Fruit fly (Drosophila melanogaster) whole organism, embryonic: ENCODE measurements around the gene CG6012.

Source experiments
- Aef1 ChIP-seq: fragments of 200-800 bp; sonication (Bioruptor generic); IDR thresholded peaks from 3 replicates; pipeline ENCODE4 v1.3.6; 2022; ENCODE audit warnings: missing biosample characterization, missing genetic modification characterization
- BtbVII ChIP-seq: fragments of 200-800 bp; sonication (Bioruptor generic); optimal IDR thresholded peaks from 3 replicates; lab custom pipeline; 2017; ENCODE audit warnings: missing biosample characterization, mild to moderate bottlenecking, missing genetic modification characterization
- CG10274 ChIP-seq: fragments of 200-800 bp; sonication (Bioruptor generic); optimal IDR thresholded peaks from 3 replicates; lab custom pipeline; 2017; ENCODE audit warnings: missing biosample characterization, mild to moderate bottlenecking, missing genetic modification characterization
- CG11723 ChIP-seq: fragments of 200-800 bp; sonication (Bioruptor generic); optimal IDR thresholded peaks from 2 replicates; lab custom pipeline; 2017; ENCODE audit warnings: missing biosample characterization, mild to moderate bottlenecking, missing genetic modification characterization
- CG12104 ChIP-seq: fragments of 200-800 bp; sonication (Bioruptor generic); optimal IDR thresholded peaks from 3 replicates; lab custom pipeline; 2016; ENCODE audit warnings: missing biosample characterization, missing genetic modification characterization
- CG12769 ChIP-seq: fragments of 200-800 bp; sonication (Bioruptor generic); optimal IDR thresholded peaks from 2 replicates; lab custom pipeline; 2019; ENCODE audit warnings: missing biosample characterization, mild to moderate bottlenecking, missing genetic modification characterization, moderate library complexity
- CG14965 ChIP-seq: fragments of 200-800 bp; sonication (Bioruptor generic); optimal IDR thresholded peaks from 2 replicates; lab custom pipeline; 2016; ENCODE audit warnings: missing biosample characterization, missing genetic modification characterization, borderline replicate concordance
- CG17359 ChIP-seq: fragments of 200-800 bp; sonication (Bioruptor generic); optimal IDR thresholded peaks from 3 replicates; lab custom pipeline; 2018; ENCODE audit warnings: missing biosample characterization, mild to moderate bottlenecking, missing genetic modification characterization, moderate library complexity
- CG1792 ChIP-seq: fragments of 200-800 bp; sonication (Bioruptor generic); optimal IDR thresholded peaks from 2 replicates; lab custom pipeline; 2016; ENCODE audit warnings: missing biosample characterization, missing genetic modification characterization
- CG18599 ChIP-seq: fragments of 200-800 bp; sonication (Bioruptor generic); optimal IDR thresholded peaks from 3 replicates; lab custom pipeline; 2017; ENCODE audit warnings: missing biosample characterization, missing genetic modification characterization, mild to moderate bottlenecking, moderate library complexity, missing genetic modification reagents
- CG33213 ChIP-seq: fragments of 200-800 bp; sonication (Bioruptor generic); optimal IDR thresholded peaks from 3 replicates; lab custom pipeline; 2016; ENCODE audit warnings: missing biosample characterization, missing genetic modification characterization
- CG34422 ChIP-seq: fragments of 200-800 bp; sonication (Bioruptor generic); IDR thresholded peaks from 3 replicates; pipeline ENCODE4 v1.3.6; 2022; ENCODE audit warnings: missing biosample characterization, missing genetic modification characterization
- CG4328 ChIP-seq: fragments of 200-800 bp; sonication (Bioruptor generic); optimal IDR thresholded peaks from 3 replicates; lab custom pipeline; 2017; ENCODE audit warnings: missing biosample characterization, missing genetic modification reagents, missing genetic modification characterization
- CG5953 ChIP-seq: fragments of 200-800 bp; sonication (Bioruptor generic); IDR thresholded peaks from 2 replicates; pipeline ENCODE4 v1.3.6; 2022; ENCODE audit warnings: missing biosample characterization, missing genetic modification characterization
- CG6813 ChIP-seq: fragments of 200-800 bp; sonication (Bioruptor generic); optimal IDR thresholded peaks from 2 replicates; lab custom pipeline; 2017; ENCODE audit warnings: missing biosample characterization, missing genetic modification characterization, mild to moderate bottlenecking, moderate library complexity, missing genetic modification reagents
- CG7963 ChIP-seq: fragments of 200-800 bp; sonication (Bioruptor generic); IDR thresholded peaks from 3 replicates; pipeline ENCODE4 v1.3.6; 2022; ENCODE audit warnings: missing biosample characterization, missing genetic modification characterization; ENCODE audit not compliant: partially characterized antibody
- CG8290 ChIP-seq, 3 experiments: fragments of 200-800 bp; sonication (Bioruptor generic); optimal IDR thresholded peaks; 2 replicates each; lab custom pipeline; 2016 to 2019; ENCODE audit warnings: missing biosample characterization in 3 of 3, missing genetic modification characterization in 3 of 3, mild to moderate bottlenecking in 2 of 3, moderate library complexity in 1 of 3
- CkIIα-i1 ChIP-seq: fragments of 200-800 bp; sonication (Bioruptor generic); IDR thresholded peaks from 2 replicates; pipeline ENCODE4 v1.3.6; 2022; ENCODE audit warnings: missing biosample characterization, missing genetic modification characterization
- Dek ChIP-seq: fragments of 200-800 bp; sonication (Bioruptor generic); optimal IDR thresholded peaks from 3 replicates; lab custom pipeline; 2019; ENCODE audit warnings: missing biosample characterization, mild to moderate bottlenecking, missing genetic modification characterization, moderate library complexity
- HHEX ChIP-seq: fragments of 200-800 bp; sonication (Bioruptor generic); optimal IDR thresholded peaks from 3 replicates; lab custom pipeline; 2017; ENCODE audit warnings: missing biosample characterization, mild to moderate bottlenecking, missing genetic modification characterization, missing genetic modification reagents
- Hey ChIP-seq: fragments of 200-800 bp; sonication (Bioruptor generic); optimal IDR thresholded peaks from 3 replicates; lab custom pipeline; 2018; ENCODE audit warnings: missing biosample characterization, mild to moderate bottlenecking, missing genetic modification characterization
- MBD-R2 ChIP-seq: fragments of 200-800 bp; sonication (Bioruptor generic); IDR thresholded peaks from 2 replicates; pipeline ENCODE4 v1.3.6; 2022; ENCODE audit warnings: missing biosample characterization, missing genetic modification characterization
- NFAT ChIP-seq: fragments of 200-800 bp; sonication (Bioruptor generic); IDR thresholded peaks from 2 replicates; pipeline ENCODE4 v1.3.6; 2022; ENCODE audit warnings: missing biosample characterization, missing genetic modification characterization
- Opbp ChIP-seq: fragments of 200-800 bp; sonication (Bioruptor generic); IDR thresholded peaks from 3 replicates; pipeline ENCODE4 v1.3.6; 2022; ENCODE audit warnings: missing biosample characterization, missing genetic modification characterization; ENCODE audit not compliant: partially characterized antibody
- Sry-β ChIP-seq: fragments of 200-800 bp; sonication (Bioruptor generic); optimal IDR thresholded peaks from 2 replicates; lab custom pipeline; 2018; ENCODE audit warnings: missing biosample characterization, mild to moderate bottlenecking, missing genetic modification characterization, moderate library complexity
- Ssrp ChIP-seq: fragments of 200-800 bp; sonication (Bioruptor generic); optimal IDR thresholded peaks from 2 replicates; lab custom pipeline; 2018; ENCODE audit warnings: missing biosample characterization, mild to moderate bottlenecking, missing genetic modification characterization, moderate library complexity
- ase ChIP-seq: fragments of 200-800 bp; sonication (Bioruptor generic); IDR thresholded peaks from 3 replicates; pipeline ENCODE4 v1.3.6; 2022; ENCODE audit warnings: missing biosample characterization, missing genetic modification characterization
- bcd ChIP-seq: fragments of 200-800 bp; sonication (Bioruptor generic); optimal IDR thresholded peaks from 2 replicates; lab custom pipeline; 2017; ENCODE audit warnings: missing biosample characterization, mild to moderate bottlenecking, missing genetic modification characterization
- bigmax ChIP-seq: fragments of 200-800 bp; sonication (Bioruptor generic); optimal IDR thresholded peaks from 2 replicates; lab custom pipeline; 2018; ENCODE audit warnings: missing biosample characterization, mild to moderate bottlenecking, missing genetic modification characterization
- dan ChIP-seq: fragments of 200-800 bp; sonication (Bioruptor generic); IDR thresholded peaks from 2 replicates; pipeline ENCODE4 v1.3.6; 2022; ENCODE audit warnings: missing biosample characterization, missing genetic modification characterization
- eyg ChIP-seq: fragments of 200-800 bp; sonication (Bioruptor generic); optimal IDR thresholded peaks from 3 replicates; lab custom pipeline; 2016; ENCODE audit warnings: missing biosample characterization, missing genetic modification characterization
- fd102C ChIP-seq: fragments of 200-800 bp; sonication (Bioruptor generic); optimal IDR thresholded peaks from 2 replicates; lab custom pipeline; 2018; ENCODE audit warnings: missing biosample characterization, mild to moderate bottlenecking, missing genetic modification characterization, moderate library complexity
- ftz-f1 ChIP-seq: fragments of 200-800 bp; sonication (Bioruptor generic); optimal IDR thresholded peaks from 2 replicates; lab custom pipeline; 2016; ENCODE audit warnings: missing biosample characterization, missing genetic modification characterization
- her ChIP-seq: fragments of 200-800 bp; sonication (Bioruptor generic); optimal IDR thresholded peaks from 2 replicates; lab custom pipeline; 2016; ENCODE audit warnings: missing biosample characterization, missing genetic modification characterization
- kay ChIP-seq: fragments of 200-800 bp; sonication (Bioruptor generic); optimal IDR thresholded peaks from 2 replicates; lab custom pipeline; 2016; ENCODE audit warnings: missing biosample characterization, missing genetic modification characterization
- klu ChIP-seq: fragments of 200-800 bp; sonication (Bioruptor generic); IDR thresholded peaks from 2 replicates; pipeline ENCODE4 v1.3.6; 2022; ENCODE audit warnings: missing biosample characterization, missing genetic modification characterization
- lbe ChIP-seq: fragments of 200-800 bp; sonication (Bioruptor generic); optimal IDR thresholded peaks from 2 replicates; lab custom pipeline; 2016; ENCODE audit warnings: missing biosample characterization, mild to moderate bottlenecking, missing genetic modification characterization
- lmd ChIP-seq: fragments of 200-800 bp; sonication (Bioruptor generic); IDR thresholded peaks from 2 replicates; pipeline ENCODE4 v1.3.6; 2022; ENCODE audit warnings: missing biosample characterization, missing genetic modification characterization
- luna ChIP-seq: fragments of 200-800 bp; sonication (Bioruptor generic); optimal IDR thresholded peaks from 2 replicates; lab custom pipeline; 2016; ENCODE audit warnings: missing biosample characterization, missing genetic modification characterization
- nom ChIP-seq: fragments of 200-800 bp; sonication (Bioruptor generic); optimal IDR thresholded peaks from 2 replicates; lab custom pipeline; 2017; ENCODE audit warnings: missing biosample characterization, missing genetic modification characterization, mild to moderate bottlenecking, moderate library complexity, missing genetic modification reagents
- odd ChIP-seq: fragments of 200-800 bp; sonication (Bioruptor generic); optimal IDR thresholded peaks from 2 replicates; lab custom pipeline; 2017; ENCODE audit warnings: missing biosample characterization, mild to moderate bottlenecking, missing genetic modification characterization
- pb ChIP-seq: fragments of 200-800 bp; sonication (Bioruptor generic); optimal IDR thresholded peaks from 3 replicates; lab custom pipeline; 2016; ENCODE audit warnings: missing biosample characterization, missing genetic modification characterization
- sd ChIP-seq: fragments of 200-800 bp; sonication (Bioruptor generic); optimal IDR thresholded peaks from 3 replicates; lab custom pipeline; 2018; ENCODE audit warnings: missing biosample characterization, mild to moderate bottlenecking, missing genetic modification characterization, moderate library complexity
- seq ChIP-seq: fragments of 200-800 bp; sonication (Bioruptor generic); IDR thresholded peaks from 2 replicates; pipeline ENCODE4 v1.3.6; 2022; ENCODE audit warnings: missing biosample characterization, missing genetic modification characterization
- sqz ChIP-seq: fragments of 200-800 bp; sonication (Bioruptor generic); optimal IDR thresholded peaks from 3 replicates; lab custom pipeline; 2018; ENCODE audit warnings: missing biosample characterization, mild to moderate bottlenecking, missing genetic modification characterization
- ssp ChIP-seq: fragments of 200-800 bp; sonication (Bioruptor generic); IDR thresholded peaks from 2 replicates; pipeline ENCODE4 v1.3.6; 2022; ENCODE audit warnings: missing biosample characterization, missing genetic modification characterization
- stwl ChIP-seq: fragments of 200-800 bp; sonication (Bioruptor generic); optimal IDR thresholded peaks from 3 replicates; lab custom pipeline; 2018; ENCODE audit warnings: missing biosample characterization, mild to moderate bottlenecking, missing genetic modification characterization, moderate library complexity
- tin ChIP-seq: fragments of 200-800 bp; sonication (Bioruptor generic); optimal IDR thresholded peaks from 3 replicates; lab custom pipeline; 2016; ENCODE audit warnings: missing biosample characterization, missing genetic modification characterization
- tna ChIP-seq: fragments of 200-800 bp; sonication (Bioruptor generic); IDR thresholded peaks from 2 replicates; pipeline ENCODE4 v1.3.6; 2022; ENCODE audit warnings: missing biosample characterization, missing genetic modification characterization; ENCODE audit not compliant: partially characterized antibody
- zen2 ChIP-seq: fragments of 200-800 bp; sonication (Bioruptor generic); IDR thresholded peaks from 3 replicates; pipeline ENCODE4 v1.3.6; 2022; ENCODE audit warnings: missing biosample characterization, missing genetic modification characterization; ENCODE audit not compliant: partially characterized antibody

CG6012 gene

dm6 chr2L:16818335-16818973 is 42.8 kb downstream of the CG6012 start (continued):
- TF ChIP-seq zen2 (no peak), CG14965 (GFP tag; lab: Kevin White, UChicago) (no peak), Opbp (GFP tag; lab: Robert Waterston, UW) (no peak), tin (GFP tag; lab: Kevin White, UChicago) (peak; percentile 8), bcd (no peak), Aef1 (no peak), CkIIα-i1 (GFP tag; lab: Robert Waterston, UW) (no peak), ase (GFP tag; lab: Robert Waterston, UW) (no peak), sqz (GFP tag; lab: Kevin White, UChicago) (no peak), CG11723 (GFP tag; lab: Kevin White, UChicago) (no peak), CG8290 (GFP tag; optimal IDR thresholded peaks at IDR 0.05; lab: Kevin White, UChicago) (no peak), CG8290 (tag; optimal IDR thresholded peaks at IDR 0.05; lab: Kevin White, UChicago) (no peak), CG7963 (GFP tag; lab: Robert Waterston, UW) (no peak), seq (GFP tag; lab: Robert Waterston, UW) (no peak), lmd (no peak), fd102C (GFP tag; lab: Kevin White, UChicago) (no peak), sd (tag; lab: Kevin White, UChicago) (no peak), CG12104 (no peak), CG18599 (GFP tag; lab: Kevin White, UChicago) (peak; percentile 10), HHEX (no peak), CG34422 (GFP tag; lab: Robert Waterston, UW) (no peak), tna (GFP tag; lab: Robert Waterston, UW) (no peak), dan (GFP tag; lab: Robert Waterston, UW) (no peak), CG5953 (GFP tag; lab: Robert Waterston, UW) (no peak), bigmax (GFP tag; lab: Kevin White, UChicago) (no peak), luna (GFP tag; lab: Kevin White, UChicago) (no peak), nom (GFP tag; lab: Kevin White, UChicago) (peak; percentile 42), CG33213 (no peak), MBD-R2 (GFP tag; lab: Robert Waterston, UW) (no peak), Sry-β (GFP tag; lab: Kevin White, UChicago) (no peak), BtbVII (GFP tag; lab: Kevin White, UChicago) (no peak), stwl (tag; lab: Kevin White, UChicago) (no peak), CG17359 (tag; lab: Kevin White, UChicago) (peak; percentile 30), her (no peak), ftz-f1 (GFP tag; lab: Kevin White, UChicago) (no peak), CG10274 (GFP tag; lab: Kevin White, UChicago) (no peak), CG4328 (GFP tag; lab: Kevin White, UChicago) (no peak), klu (no peak), lbe (GFP tag; lab: Kevin White, UChicago) (peak; percentile 36), ssp (GFP tag; lab: Robert Waterston, UW) (no peak), CG12769 (tag; lab: Kevin White, UChicago) (no peak), pb (GFP tag; lab: Kevin White, UChicago) (no peak), NFAT (GFP tag; lab: Robert Waterston, UW) (no peak), odd (GFP tag; lab: Kevin White, UChicago) (no peak), Hey (tag; lab: Kevin White, UChicago) (no peak), kay (peak; percentile 24), eyg (GFP tag; lab: Kevin White, UChicago) (no peak), Dek (tag; lab: Kevin White, UChicago) (no peak), CG1792 (GFP tag; lab: Kevin White, UChicago) (no peak), Ssrp (tag; lab: Kevin White, UChicago) (peak; percentile 13), CG6813 (GFP tag; lab: Kevin White, UChicago) (peak; percentile 48)
